Worm (Caenorhabditis elegans): Measurements from ENCODE around the gene W02D7.8.

DNA sequence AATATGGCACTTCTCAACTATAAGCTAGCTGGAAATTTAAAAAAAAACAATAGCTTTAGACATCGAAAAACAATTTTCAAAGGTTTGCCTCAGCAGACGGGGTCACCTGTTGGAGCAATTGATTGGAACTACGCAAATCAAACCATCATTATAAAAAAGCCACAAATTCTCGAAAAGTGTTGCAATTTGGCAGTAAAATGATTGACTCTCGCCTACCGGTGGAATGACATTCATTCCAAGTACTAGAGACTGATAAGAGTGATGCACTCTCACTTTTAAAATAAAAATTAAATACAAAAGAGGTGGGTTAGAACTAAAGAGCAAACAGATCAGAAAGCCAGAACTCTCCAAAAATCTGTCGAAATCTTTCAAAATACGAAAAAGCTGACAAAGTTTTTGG, 20.8 kb downstream of the W02D7.8 start:
- TF ChIP-seq lin-40 (tag; optimal IDR thresholded peaks at IDR 0.05) (no peak), F10E7.11 (tag; optimal IDR thresholded peaks at IDR 0.05) (no peak), hlh-26 (GFP tag; conservative IDR thresholded peaks at IDR 0.05) (no peak), madf-10 (tag; optimal IDR thresholded peaks at IDR 0.05) (no peak), die-1 (tag; optimal IDR thresholded peaks at IDR 0.05) (no peak), F52B5.7 (tag; optimal IDR thresholded peaks at IDR 0.05) (no peak), him-1 (tag; optimal IDR thresholded peaks at IDR 0.05) (no peak), ama-1 (optimal IDR thresholded peaks at IDR 0.05) (no peak), ama-1 (GFP tag; optimal IDR thresholded peaks at IDR 0.05) (no peak)
